Fruit fly (Drosophila melanogaster) whole organism: ENCODE results near the gene Cpsf6.

Experiments
- CG8478 ChIP-seq: fragments of >200 bp; optimal IDR thresholded peaks from 2 replicates; lab custom pipeline; 2018; ENCODE audit warnings: inconsistent platforms
- Dll ChIP-seq: fragments of >200 bp; optimal IDR thresholded peaks from 2 replicates; lab custom pipeline; 2017
- EcR ChIP-seq, 2 experiments: fragments of >200 bp; optimal IDR thresholded peaks; 2 replicates each; lab custom pipeline; 2017; ENCODE audit warnings: missing biosample characterization in 2 of 2, missing genetic modification characterization in 2 of 2, missing genetic modification reagents in 2 of 2
- pan ChIP-seq: fragments of >200 bp; optimal IDR thresholded peaks from 2 replicates; lab custom pipeline; 2017
- psq ChIP-seq: fragments of >200 bp; optimal IDR thresholded peaks from 2 replicates; lab custom pipeline; 2017
- usp ChIP-seq: fragments of >200 bp; optimal IDR thresholded peaks from 2 replicates; lab custom pipeline; 2017; ENCODE audit warnings: missing biosample characterization, missing genetic modification characterization, mixed read lengths

DNA sequence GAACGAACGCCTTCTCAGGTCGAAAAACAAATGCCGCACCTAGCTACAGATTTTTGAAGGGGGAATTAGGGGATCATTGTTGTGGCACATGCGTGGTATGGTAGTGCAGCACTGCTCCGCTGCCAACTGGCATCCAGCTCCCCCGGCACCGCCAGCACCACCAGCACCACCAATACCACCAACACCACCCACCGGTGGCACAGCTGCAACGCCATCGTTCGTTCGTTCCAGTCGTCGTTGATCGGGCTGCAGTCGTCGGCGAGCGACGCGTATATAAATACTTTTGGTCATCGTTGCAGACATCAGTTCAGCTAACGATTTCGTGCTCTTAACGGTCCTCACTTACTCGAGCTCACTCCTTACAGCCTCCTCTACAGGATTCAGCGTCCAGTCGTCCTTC, 10.3 kb upstream of the Cpsf6 start, which contains the start of gene CG34461:
- no peak for TF ChIP-seq usp (GFP tag; lab: Kevin White, UChicago)
- no peak for TF ChIP-seq CG8478 (lab: Kevin White, UChicago)
- TF ChIP-seq psq = no peak
- no peak for TF ChIP-seq pan
- TF ChIP-seq Dll (lab: Kevin White, UChicago) = no peak
- no peak for TF ChIP-seq EcR (GFP tag; optimal IDR thresholded peaks at IDR 0.05; lab: Kevin White, UChicago)
